Worm (Caenorhabditis elegans) whole organism, L2 larva: Measurements from ENCODE around the gene klp-12.
"Not testable (repeated sequence)": the region's sequence is repeated elsewhere in the genome, so short reads cannot be mapped to it uniquely, and the experiment has no call there.

Experiments
- alr-1 ChIP-seq: fragments of 150-350 bp; optimal IDR thresholded peaks from 2 replicates; lab custom pipeline; 2014; ENCODE audit warnings: missing biosample characterization, missing genetic modification characterization
- ama-1 ChIP-seq: fragments of 150-350 bp; optimal IDR thresholded peaks from 2 replicates; lab custom pipeline; 2018; ENCODE audit warnings: inconsistent platforms
- crh-2 ChIP-seq: sonication (generic microtip); optimal IDR thresholded peaks from 2 replicates; lab custom pipeline; 2017; ENCODE audit warnings: missing biosample characterization, missing genetic modification characterization
- egl-27 ChIP-seq: sonication (generic microtip); optimal IDR thresholded peaks from 3 replicates; lab custom pipeline; 2017; ENCODE audit warnings: missing biosample characterization, missing genetic modification reagents, missing genetic modification characterization
- elt-1 ChIP-seq: fragments of 150-350 bp; optimal IDR thresholded peaks from 2 replicates; lab custom pipeline; 2014; ENCODE audit warnings: missing biosample characterization, missing genetic modification characterization
- nhr-10 ChIP-seq: sonication (generic microtip); optimal IDR thresholded peaks from 2 replicates; lab custom pipeline; 2017; ENCODE audit warnings: missing biosample characterization, missing genetic modification characterization
- unc-62 ChIP-seq: fragments of 150-350 bp; optimal IDR thresholded peaks from 2 replicates; lab custom pipeline; 2014; ENCODE audit warnings: missing biosample characterization, missing genetic modification reagents, missing genetic modification characterization

DNA sequence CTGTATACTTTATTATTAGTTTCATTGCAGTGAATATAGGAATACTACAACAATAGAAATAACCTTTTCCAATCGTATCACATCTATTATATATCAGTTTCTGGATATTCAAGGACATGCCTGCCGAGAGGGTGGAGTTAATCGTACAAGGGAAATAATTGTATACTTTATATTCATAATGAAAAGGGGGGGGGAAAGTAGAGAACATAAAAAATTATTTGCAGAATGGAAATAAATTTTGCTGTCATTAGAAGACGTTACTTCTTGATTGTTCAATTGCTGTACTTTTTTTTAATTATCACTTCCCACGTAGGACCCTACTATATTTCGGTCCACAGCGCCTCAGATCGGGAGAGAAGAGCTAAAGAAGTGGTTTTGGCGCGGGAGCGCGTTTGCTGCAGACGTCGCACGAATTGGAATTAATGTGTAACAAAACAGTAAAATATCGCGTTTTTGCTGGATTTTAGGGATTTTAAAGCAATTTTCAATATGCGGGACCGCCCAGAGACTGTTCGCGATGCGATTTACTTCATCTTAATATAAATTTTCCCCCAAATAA lies 38.7 kb upstream of the klp-12 start, which contains the start of gene dsl-6:
- not testable (repeated sequence) for TF ChIP-seq alr-1 (tag; lab: Kevin White, UChicago); elt-1 (tag; lab: Kevin White, UChicago); unc-62; ama-1; crh-2; nhr-10 (tag; lab: Kevin White, UChicago); egl-27 (tag; lab: Kevin White, UChicago)
